Fruit fly (Drosophila melanogaster): ENCODE measurements around the gene Sec8.

Gene Sec8

DNA sequence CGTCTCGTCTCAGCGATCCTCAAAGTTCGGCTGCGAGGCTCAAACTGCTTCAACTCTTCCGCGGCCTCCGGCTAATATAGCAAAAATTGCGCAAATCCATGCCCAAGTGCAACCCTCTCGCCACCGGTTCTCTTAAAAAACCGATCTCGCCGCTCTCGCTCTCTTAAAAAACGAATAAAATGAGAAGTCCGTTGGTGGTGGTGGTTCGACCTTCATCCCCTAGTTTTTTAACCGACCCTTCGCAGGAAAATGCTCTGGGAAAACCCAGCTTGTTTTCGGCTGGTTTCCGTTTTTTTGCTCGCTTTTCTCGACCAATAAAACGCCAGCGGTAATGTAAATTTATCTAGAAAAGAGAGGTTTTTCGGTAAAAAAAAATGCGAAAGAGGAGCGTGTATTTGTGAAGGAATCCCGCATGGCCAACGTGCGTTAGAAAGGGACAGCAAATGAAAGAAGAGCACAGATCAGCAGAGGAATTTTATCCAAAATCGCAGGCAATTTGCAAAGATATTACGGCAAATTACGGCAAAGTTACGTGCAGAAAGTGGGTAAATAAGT, 42.0 kb downstream of the Sec8 start, which contains the start of gene cas:
cas (minus strand) TSS at position 51 of the 555 bp plus-strand sequence.
- TF ChIP-seq CG1621 (tag; optimal IDR thresholded peaks at IDR 0.05): no peak
- no peak for TF ChIP-seq Hr38 (GFP tag; optimal IDR thresholded peaks at IDR 0.05)
- TF ChIP-seq Blimp-1 (GFP tag; optimal IDR thresholded peaks at IDR 0.05): no peak

DNA sequence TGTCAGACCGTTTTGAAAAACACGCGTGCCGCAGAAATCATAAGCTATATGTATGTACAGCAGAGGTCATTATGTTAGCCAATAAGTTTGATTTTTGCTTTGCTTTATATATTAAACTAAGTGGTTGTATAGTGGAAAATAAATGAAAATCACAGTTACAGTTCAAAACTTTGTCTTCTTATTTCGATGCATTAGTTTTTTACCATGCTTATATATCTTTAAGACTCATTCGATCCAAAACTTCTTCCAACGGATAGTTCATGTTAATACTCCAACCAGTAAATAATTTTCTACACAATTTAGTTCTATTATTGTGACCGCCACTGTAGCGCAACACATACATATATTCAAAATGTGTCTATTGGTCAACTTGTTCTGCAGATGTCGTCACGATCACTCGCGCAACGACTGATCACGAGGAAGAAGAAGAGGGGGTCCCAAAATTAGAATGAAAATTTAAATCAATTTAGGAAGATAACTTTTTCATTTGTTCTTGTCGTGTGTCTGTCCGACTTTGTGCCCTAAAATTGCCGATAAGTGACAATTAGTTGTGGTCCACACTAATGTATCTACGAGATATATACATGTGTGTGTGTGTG, 53.2 kb downstream of the Sec8 start:
- TF ChIP-seq CG8119 (GFP tag; IDR thresholded peaks at IDR 0.05): peak; percentile 74
- peak; percentile 16 for TF ChIP-seq CG31627 (GFP tag; optimal IDR thresholded peaks at IDR 0.05)
- TF ChIP-seq fkh (GFP tag; optimal IDR thresholded peaks at IDR 0.05): no peak
- TF ChIP-seq CG7368 (GFP tag; optimal IDR thresholded peaks at IDR 0.05): no peak
- no peak for TF ChIP-seq Ets96B (tag; optimal IDR thresholded peaks at IDR 0.05)
- TF ChIP-seq CG11902 (GFP tag; optimal IDR thresholded peaks at IDR 0.05): no peak
- TF ChIP-seq esn (GFP tag; optimal IDR thresholded peaks at IDR 0.05): no peak
- TF ChIP-seq CG11762 (GFP tag; optimal IDR thresholded peaks at IDR 0.05; ENCODE audit: insufficient read depth): no peak
- peak; percentile 49 for TF ChIP-seq acj6 (GFP tag; optimal IDR thresholded peaks at IDR 0.05)
- TF ChIP-seq CG8319 (GFP tag; optimal IDR thresholded peaks at IDR 0.05): no peak
- TF ChIP-seq Eip78C (GFP tag): peak; percentile 88
- TF ChIP-seq dac (GFP tag; optimal IDR thresholded peaks at IDR 0.05): no peak
- TF ChIP-seq dsx (GFP tag; optimal IDR thresholded peaks at IDR 0.05; ENCODE audit: poor library complexity, severe bottlenecking): no peak
- TF ChIP-seq CG34406 (GFP tag; optimal IDR thresholded peaks at IDR 0.05): no peak
- no peak for TF ChIP-seq Ets21C (GFP tag; optimal IDR thresholded peaks at IDR 0.05)
- TF ChIP-seq Sox14 (GFP tag; optimal IDR thresholded peaks at IDR 0.05): peak; percentile 37
- TF ChIP-seq ss (GFP tag; optimal IDR thresholded peaks at IDR 0.05): no peak
- TF ChIP-seq eg (GFP tag; IDR thresholded peaks at IDR 0.05): peak; percentile 72; the same call in 2 of the 3 replicates
- peak; percentile 44 for TF ChIP-seq CG3919 (GFP tag; optimal IDR thresholded peaks at IDR 0.05)
- TF ChIP-seq CG3032 (tag; optimal IDR thresholded peaks at IDR 0.05): no peak
- TF ChIP-seq CG11294 (GFP tag; IDR thresholded peaks at IDR 0.05): peak; percentile 60; the same call in 1 of the 2 replicates
- TF ChIP-seq achi (GFP tag; optimal IDR thresholded peaks at IDR 0.05): peak; percentile 28
- TF ChIP-seq CG1621 (tag; optimal IDR thresholded peaks at IDR 0.05): no peak
- TF ChIP-seq spab (GFP tag; optimal IDR thresholded peaks at IDR 0.05): peak; percentile 28
- TF ChIP-seq Eip93F (GFP tag; optimal IDR thresholded peaks at IDR 0.05): no peak
- no peak for TF ChIP-seq cyc (GFP tag; optimal IDR thresholded peaks at IDR 0.05)
- no peak for TF ChIP-seq CG10669 (GFP tag; optimal IDR thresholded peaks at IDR 0.05)
- TF ChIP-seq Eip75B (GFP tag; optimal IDR thresholded peaks at IDR 0.05): no peak
- TF ChIP-seq CG4318 (GFP tag; optimal IDR thresholded peaks at IDR 0.05): peak; percentile 32
- TF ChIP-seq CG6854 (GFP tag; optimal IDR thresholded peaks at IDR 0.05): no peak
- TF ChIP-seq Hr4 (GFP tag; optimal IDR thresholded peaks at IDR 0.05): peak; percentile 72
- no peak for TF ChIP-seq CG9139 (GFP tag; optimal IDR thresholded peaks at IDR 0.05)
- TF ChIP-seq Hr38 (GFP tag; optimal IDR thresholded peaks at IDR 0.05): no peak
- TF ChIP-seq CG6808 (GFP tag; optimal IDR thresholded peaks at IDR 0.05): peak; percentile 41
- peak; percentile 18 for TF ChIP-seq CG8632 (GFP tag; optimal IDR thresholded peaks at IDR 0.05)
- TF ChIP-seq Sox15 (GFP tag; optimal IDR thresholded peaks at IDR 0.05): no peak
- TF ChIP-seq CG6163 (GFP tag; IDR thresholded peaks at IDR 0.05): peak; percentile 39; the same call in 1 of the 3 replicates
- TF ChIP-seq Met (GFP tag; optimal IDR thresholded peaks at IDR 0.05): peak; percentile 18
- peak; percentile 6 for TF ChIP-seq Lpt (GFP tag; optimal IDR thresholded peaks at IDR 0.05)
- peak in 1 of 2 experiments; percentile 53 for TF ChIP-seq salr (GFP tag; optimal IDR thresholded peaks at IDR 0.05)
- TF ChIP-seq CG16779 (tag; optimal IDR thresholded peaks at IDR 0.05): peak; percentile 25
- TF ChIP-seq CG32006 (GFP tag; optimal IDR thresholded peaks at IDR 0.05): peak; percentile 80
- peak; percentile 11 for TF ChIP-seq lz (GFP tag; optimal IDR thresholded peaks at IDR 0.05)
- TF ChIP-seq CG15336 (GFP tag; IDR thresholded peaks at IDR 0.05): peak; percentile 82
- TF ChIP-seq vri (GFP tag; optimal IDR thresholded peaks at IDR 0.05): no peak
- TF ChIP-seq Blimp-1 (GFP tag; optimal IDR thresholded peaks at IDR 0.05): no peak
- peak; percentile 1 for TF ChIP-seq Smox (GFP tag; optimal IDR thresholded peaks at IDR 0.05)
- peak; percentile 60 for TF ChIP-seq svp (GFP tag)
